Worm (Caenorhabditis elegans) whole organism, L1 larva: ENCODE measurements around the gene B0281.4.
A peak's percentile ranks its signal among the peaks of the same experiment; 100 is the strongest.

Source experiments
- C16A3.4 ChIP-seq: fragments of 150-350 bp; optimal IDR thresholded peaks from 2 replicates; lab custom pipeline; 2014; ENCODE audit warnings: missing biosample characterization, missing genetic modification characterization
- F16B12.6 ChIP-seq: fragments of 150-350 bp; optimal IDR thresholded peaks from 2 replicates; lab custom pipeline; 2014; ENCODE audit warnings: missing biosample characterization, missing genetic modification characterization
- alr-1 ChIP-seq: fragments of 200-800 bp; sonication (Bioruptor generic); optimal IDR thresholded peaks from 2 replicates; lab custom pipeline; 2018; ENCODE audit warnings: borderline replicate concordance, mild to moderate bottlenecking, missing genetic modification characterization, missing compliant biosample characterization
- aly-2 ChIP-seq: fragments of 150-350 bp; optimal IDR thresholded peaks from 2 replicates; lab custom pipeline; 2014; ENCODE audit warnings: missing biosample characterization, missing genetic modification characterization
- blmp-1 ChIP-seq: fragments of 150-350 bp; optimal IDR thresholded peaks from 2 replicates; lab custom pipeline; 2014; ENCODE audit warnings: missing biosample characterization, missing genetic modification characterization
- ceh-88 ChIP-seq: fragments of 200-800 bp; sonication (Bioruptor generic); IDR thresholded peaks from 2 replicates; pipeline ENCODE4 v1.3.6; 2022; ENCODE audit warnings: missing genetic modification characterization, missing compliant biosample characterization
- ceh-90 ChIP-seq: sonication (generic microtip); optimal IDR thresholded peaks from 2 replicates; lab custom pipeline; 2016; ENCODE audit warnings: missing genetic modification characterization, missing compliant biosample characterization
- ces-1 ChIP-seq: fragments of 150-350 bp; optimal IDR thresholded peaks from 2 replicates; lab custom pipeline; 2014; ENCODE audit warnings: missing biosample characterization, missing genetic modification reagents, missing genetic modification characterization
- efl-1 ChIP-seq, 4 experiments: fragments of 150-350 bp; optimal IDR thresholded peaks in 3 of 4; peaks in 1 of 4; 1 replicate in 1 of 4; 2 replicates in 3 of 4; lab custom pipeline; 2014; ENCODE audit warnings: missing biosample characterization in 2 of 4, missing genetic modification characterization in 2 of 4, missing genetic modification reagents in 2 of 4
- egl-27 ChIP-seq, 2 experiments: fragments of 150-350 bp in 1 of 2; sonication (generic microtip); optimal IDR thresholded peaks; 3 replicates each; lab custom pipeline; 2017 to 2018; ENCODE audit warnings: missing biosample characterization in 2 of 2, missing genetic modification characterization in 2 of 2, missing genetic modification reagents in 2 of 2
- elt-2 ChIP-seq: sonication (generic microtip); optimal IDR thresholded peaks from 2 replicates; lab custom pipeline; 2016; ENCODE audit warnings: missing genetic modification characterization, mild to moderate bottlenecking, inconsistent platforms, missing compliant biosample characterization, missing genetic modification reagents
- ets-5 ChIP-seq: fragments of 200-800 bp; sonication (Bioruptor generic); IDR thresholded peaks from 2 replicates; pipeline ENCODE4 v1.3.6; 2022; ENCODE audit warnings: missing genetic modification characterization, missing compliant biosample characterization
- fkh-8 ChIP-seq: sonication (generic microtip); optimal IDR thresholded peaks from 2 replicates; lab custom pipeline; 2016; ENCODE audit warnings: mild to moderate bottlenecking, missing genetic modification characterization, missing compliant biosample characterization
- grh-1 ChIP-seq: fragments of 200-800 bp; sonication (Bioruptor generic); IDR thresholded peaks from 2 replicates; pipeline ENCODE4 v1.3.6; 2022; ENCODE audit warnings: missing genetic modification reagents, missing genetic modification characterization, missing compliant biosample characterization
- hlh-4 ChIP-seq: sonication (generic microtip); optimal IDR thresholded peaks from 2 replicates; lab custom pipeline; 2016; ENCODE audit warnings: mild to moderate bottlenecking, missing genetic modification characterization, missing compliant biosample characterization
- hpl-2 ChIP-seq: fragments of 150-350 bp; optimal IDR thresholded peaks from 2 replicates; lab custom pipeline; 2014; ENCODE audit warnings: missing biosample characterization, missing genetic modification reagents, missing genetic modification characterization
- lin-35 ChIP-seq, 2 experiments: fragments of 150-350 bp; optimal IDR thresholded peaks; 2 replicates each; lab custom pipeline; 2014; ENCODE audit warnings: missing biosample characterization in 2 of 2, missing genetic modification characterization in 2 of 2, missing genetic modification reagents in 2 of 2
- lir-3 ChIP-seq: sonication (generic microtip); optimal IDR thresholded peaks from 2 replicates; lab custom pipeline; 2016; ENCODE audit warnings: mild to moderate bottlenecking, missing genetic modification characterization, moderate library complexity, missing compliant biosample characterization; ENCODE audit not compliant: poor library complexity
- lsy-2 ChIP-seq, 2 experiments: fragments of 150-350 bp; optimal IDR thresholded peaks; 2 replicates each; lab custom pipeline; 2014; ENCODE audit warnings: missing biosample characterization in 2 of 2, missing genetic modification characterization in 2 of 2
- mab-9 ChIP-seq: fragments of 200-800 bp; sonication (Bioruptor generic); IDR thresholded peaks from 2 replicates; pipeline ENCODE4 v1.3.6; 2022; ENCODE audit warnings: missing genetic modification reagents, missing genetic modification characterization, missing compliant biosample characterization
- mef-2 ChIP-seq: fragments of 150-350 bp; optimal IDR thresholded peaks from 2 replicates; lab custom pipeline; 2014; ENCODE audit warnings: missing biosample characterization, missing genetic modification characterization
- nhr-11 ChIP-seq: fragments of 150-350 bp; optimal IDR thresholded peaks from 2 replicates; lab custom pipeline; 2014; ENCODE audit warnings: missing biosample characterization, missing genetic modification characterization
- nhr-12 ChIP-seq: sonication (generic microtip); optimal IDR thresholded peaks from 2 replicates; lab custom pipeline; 2017; ENCODE audit warnings: missing biosample characterization, missing genetic modification characterization
- nhr-20 ChIP-seq: sonication (generic microtip); optimal IDR thresholded peaks from 2 replicates; lab custom pipeline; 2016; ENCODE audit warnings: mild to moderate bottlenecking, missing genetic modification characterization, missing compliant biosample characterization
- nhr-71 ChIP-seq: sonication (generic microtip); optimal IDR thresholded peaks from 2 replicates; lab custom pipeline; 2016; ENCODE audit warnings: mild to moderate bottlenecking, missing genetic modification characterization, moderate library complexity, missing compliant biosample characterization
- nhr-76 ChIP-seq: sonication (generic microtip); optimal IDR thresholded peaks from 2 replicates; lab custom pipeline; 2017; ENCODE audit warnings: missing biosample characterization, missing genetic modification characterization
- nhr-77 ChIP-seq: fragments of 150-350 bp; optimal IDR thresholded peaks from 2 replicates; lab custom pipeline; 2014; ENCODE audit warnings: missing biosample characterization, missing genetic modification characterization
- nhr-84 ChIP-seq: sonication (generic microtip); optimal IDR thresholded peaks from 2 replicates; lab custom pipeline; 2017; ENCODE audit warnings: missing biosample characterization, missing genetic modification characterization
- pax-3 ChIP-seq: fragments of 200-800 bp; sonication (Bioruptor generic); optimal IDR thresholded peaks from 2 replicates; lab custom pipeline; 2018; ENCODE audit warnings: mild to moderate bottlenecking, missing genetic modification characterization, moderate library complexity, missing compliant biosample characterization
- pqm-1 ChIP-seq: sonication (generic microtip); optimal IDR thresholded peaks from 3 replicates; lab custom pipeline; 2017; ENCODE audit warnings: missing biosample characterization, missing genetic modification characterization
- skn-1 ChIP-seq: fragments of 150-350 bp; optimal IDR thresholded peaks from 2 replicates; lab custom pipeline; 2014; ENCODE audit warnings: missing biosample characterization, missing genetic modification characterization
- snpc-4 ChIP-seq: fragments of 150-350 bp; optimal IDR thresholded peaks from 2 replicates; lab custom pipeline; 2014; ENCODE audit warnings: missing biosample characterization, missing genetic modification characterization
- swsn-7 ChIP-seq: sonication (generic microtip); optimal IDR thresholded peaks from 2 replicates; lab custom pipeline; 2016; ENCODE audit warnings: missing genetic modification characterization, missing compliant biosample characterization
- tbx-2 ChIP-seq: sonication (generic microtip); optimal IDR thresholded peaks from 2 replicates; lab custom pipeline; 2016; ENCODE audit warnings: missing genetic modification characterization, missing compliant biosample characterization
- tlp-1 ChIP-seq: fragments of 150-350 bp; optimal IDR thresholded peaks from 2 replicates; lab custom pipeline; 2014; ENCODE audit warnings: missing biosample characterization, missing genetic modification characterization
- unc-130 ChIP-seq: fragments of 150-350 bp; optimal IDR thresholded peaks from 2 replicates; lab custom pipeline; 2017; ENCODE audit warnings: missing biosample characterization, missing genetic modification characterization, inconsistent platforms
- unc-30 ChIP-seq: sonication (generic microtip); optimal IDR thresholded peaks from 2 replicates; lab custom pipeline; 2017; ENCODE audit warnings: missing biosample characterization, missing genetic modification characterization
- unc-86 ChIP-seq: sonication (generic microtip); optimal IDR thresholded peaks from 2 replicates; lab custom pipeline; 2016; ENCODE audit warnings: missing genetic modification characterization, missing compliant biosample characterization
- zip-4 ChIP-seq: fragments of 200-800 bp; sonication (Bioruptor generic); optimal IDR thresholded peaks from 2 replicates; lab custom pipeline; 2018; ENCODE audit warnings: mild to moderate bottlenecking, missing genetic modification characterization, moderate library complexity, missing compliant biosample characterization
- ztf-11 ChIP-seq, 2 experiments: sonication (generic microtip); optimal IDR thresholded peaks; 2 replicates each; lab custom pipeline; 2016 to 2017; ENCODE audit warnings: missing genetic modification characterization in 2 of 2, missing biosample characterization in 1 of 2, missing compliant biosample characterization in 1 of 2
- ztf-4 ChIP-seq: fragments of 150-350 bp; optimal IDR thresholded peaks from 2 replicates; lab custom pipeline; 2014; ENCODE audit warnings: missing biosample characterization, missing genetic modification characterization

The B0281.4 gene

DNA sequence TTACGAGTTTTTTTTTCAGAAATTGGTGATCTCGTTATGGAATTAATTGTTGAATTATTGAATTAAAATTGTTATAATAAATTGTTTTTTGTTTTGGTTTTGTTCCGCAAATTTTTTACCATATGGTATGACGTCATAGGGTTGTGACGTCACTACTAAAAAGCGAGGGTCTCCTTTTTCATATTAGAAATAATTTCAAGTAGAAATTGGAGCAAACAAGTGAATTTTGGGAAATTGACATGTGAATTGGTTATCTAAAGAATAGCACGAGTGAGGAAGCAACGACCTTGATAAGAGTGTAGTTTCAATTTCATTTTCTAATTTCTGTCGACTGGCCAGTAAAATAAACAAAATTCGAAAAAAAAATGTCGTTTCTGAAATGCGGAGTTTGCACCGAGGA lies 36.9 kb upstream of the B0281.4 start, which contains the start of gene F43C11.7:
Gene F43C11.7 (plus strand): TSS at position 326 of the 400 bp plus-strand sequence.
- no peak for TF ChIP-seq swsn-7
- TF ChIP-seq blmp-1 (tag; lab: Kevin White, UChicago) = no peak
- TF ChIP-seq egl-27 (tag; optimal IDR thresholded peaks at IDR 0.05; lab: Kevin White, UChicago) = no peak
- no peak for TF ChIP-seq aly-2 (tag; lab: Kevin White, UChicago)
- TF ChIP-seq F16B12.6 (tag; lab: Kevin White, UChicago) = no peak
- TF ChIP-seq hlh-4 = no peak
- TF ChIP-seq ztf-4 (tag; lab: Kevin White, UChicago) = no peak
- peak; percentile 30 for TF ChIP-seq nhr-20 (tag; lab: Kevin White, UChicago)
- no peak for TF ChIP-seq snpc-4 (tag; lab: Kevin White, UChicago)
- TF ChIP-seq grh-1 (GFP tag; lab: Robert Waterston, UW) = no peak
- no peak for TF ChIP-seq ztf-11 (tag; optimal IDR thresholded peaks at IDR 0.05; lab: Kevin White, UChicago)
- no peak for TF ChIP-seq tlp-1
- no peak for TF ChIP-seq efl-1 (optimal IDR thresholded peaks at IDR 0.05; lab: Kevin White, UChicago)
- peak in 1 of 2 experiments; percentile 71 for TF ChIP-seq efl-1 (GFP tag; optimal IDR thresholded peaks at IDR 0.05 in 1 of 2; lab: Kevin White, UChicago)
- no peak for TF ChIP-seq nhr-76 (tag; lab: Kevin White, UChicago)
- TF ChIP-seq ces-1 (GFP tag; lab: Kevin White, UChicago) = no peak
- TF ChIP-seq elt-2 = peak; percentile 73
- no peak for TF ChIP-seq alr-1 (tag; lab: Kevin White, UChicago)
- no peak for TF ChIP-seq nhr-77 (tag; lab: Kevin White, UChicago)
- no peak for TF ChIP-seq unc-30 (tag; lab: Kevin White, UChicago)
- TF ChIP-seq nhr-84 (tag; lab: Kevin White, UChicago) = no peak
- TF ChIP-seq lir-3 (tag; lab: Kevin White, UChicago) = no peak
- no peak for TF ChIP-seq unc-130 (tag; lab: Kevin White, UChicago)
- no peak for TF ChIP-seq ceh-88 (GFP tag; lab: Robert Waterston, UW)
- TF ChIP-seq nhr-71 (tag; lab: Kevin White, UChicago) = peak; percentile 9
- TF ChIP-seq unc-86 (tag; lab: Kevin White, UChicago) = no peak
- no peak for TF ChIP-seq skn-1
- no peak for TF ChIP-seq ets-5 (GFP tag; lab: Robert Waterston, UW)
- no peak for TF ChIP-seq pax-3 (tag; lab: Kevin White, UChicago)
- TF ChIP-seq lin-35 (GFP tag; optimal IDR thresholded peaks at IDR 0.05; lab: Kevin White, UChicago) = peak in 1 of 2 experiments; percentile 20
- no peak for TF ChIP-seq mef-2 (tag; lab: Kevin White, UChicago)
- TF ChIP-seq fkh-8 (tag; lab: Kevin White, UChicago) = no peak

DNA sequence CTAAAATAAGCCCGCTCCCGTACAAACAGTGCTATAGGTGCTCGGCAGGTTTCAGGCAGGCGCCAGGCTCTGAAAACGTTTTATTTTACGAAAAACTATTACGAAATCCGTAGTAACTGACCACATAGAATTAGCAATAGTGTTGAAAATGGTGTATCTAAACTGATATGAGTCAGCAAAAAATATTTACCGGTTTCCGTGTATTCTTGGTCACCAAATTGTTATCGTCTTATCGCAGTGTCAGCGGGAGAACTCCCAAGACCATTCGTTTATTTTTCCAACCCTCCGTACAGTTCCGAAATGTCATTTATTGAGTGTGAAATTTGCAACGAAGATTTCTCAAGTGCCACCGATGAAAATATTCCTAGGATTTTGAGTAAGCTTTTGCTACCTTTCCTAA lies 33.6 kb upstream of the B0281.4 start, which contains the start of gene F43C11.8:
Gene F43C11.8 (plus strand): TSS at position 301 of the 400 bp plus-strand sequence.
- TF ChIP-seq ceh-90 = no peak
- TF ChIP-seq elt-2 = no peak
- no peak for TF ChIP-seq lsy-2 (tag; optimal IDR thresholded peaks at IDR 0.05; lab: Kevin White, UChicago)
- no peak for TF ChIP-seq hlh-4
- TF ChIP-seq skn-1 = no peak
- no peak for TF ChIP-seq pqm-1 (tag; lab: Kevin White, UChicago)
- no peak for TF ChIP-seq mab-9 (GFP tag; lab: Robert Waterston, UW)
- TF ChIP-seq zip-4 (GFP tag; lab: Kevin White, UChicago) = no peak
- TF ChIP-seq grh-1 (GFP tag; lab: Robert Waterston, UW) = no peak
- TF ChIP-seq nhr-11 = no peak
- TF ChIP-seq efl-1 (optimal IDR thresholded peaks at IDR 0.05; lab: Kevin White, UChicago) = no peak
- TF ChIP-seq efl-1 (GFP tag; optimal IDR thresholded peaks at IDR 0.05 in 1 of 2; lab: Kevin White, UChicago) = no peak
- TF ChIP-seq C16A3.4 = no peak
- TF ChIP-seq egl-27 (tag; optimal IDR thresholded peaks at IDR 0.05; lab: Kevin White, UChicago) = no peak
- TF ChIP-seq nhr-12 (tag; lab: Kevin White, UChicago) = no peak
- no peak for TF ChIP-seq tbx-2 (tag; lab: Kevin White, UChicago)
- no peak for TF ChIP-seq hpl-2 (GFP tag; lab: Kevin White, UChicago)
- TF ChIP-seq ztf-11 (tag; optimal IDR thresholded peaks at IDR 0.05; lab: Kevin White, UChicago) = no peak
- TF ChIP-seq, all 84 proteins: peak for 0
